Fruit fly (Drosophila melanogaster) whole organism: ENCODE measurements around the gene Eip75B.

Experiments
- CG8478 ChIP-seq: fragments of >200 bp; optimal IDR thresholded peaks from 2 replicates; lab custom pipeline; 2018; ENCODE audit warnings: inconsistent platforms
- Dll ChIP-seq: fragments of >200 bp; optimal IDR thresholded peaks from 2 replicates; lab custom pipeline; 2017
- EcR ChIP-seq, 2 experiments: fragments of >200 bp; optimal IDR thresholded peaks; 2 replicates each; lab custom pipeline; 2017; ENCODE audit warnings: missing biosample characterization in 2 of 2, missing genetic modification characterization in 2 of 2, missing genetic modification reagents in 2 of 2
- pan ChIP-seq: fragments of >200 bp; optimal IDR thresholded peaks from 2 replicates; lab custom pipeline; 2017
- psq ChIP-seq: fragments of >200 bp; optimal IDR thresholded peaks from 2 replicates; lab custom pipeline; 2017
- usp ChIP-seq: fragments of >200 bp; optimal IDR thresholded peaks from 2 replicates; lab custom pipeline; 2017; ENCODE audit warnings: missing biosample characterization, missing genetic modification characterization, mixed read lengths

Eip75B gene

DNA sequence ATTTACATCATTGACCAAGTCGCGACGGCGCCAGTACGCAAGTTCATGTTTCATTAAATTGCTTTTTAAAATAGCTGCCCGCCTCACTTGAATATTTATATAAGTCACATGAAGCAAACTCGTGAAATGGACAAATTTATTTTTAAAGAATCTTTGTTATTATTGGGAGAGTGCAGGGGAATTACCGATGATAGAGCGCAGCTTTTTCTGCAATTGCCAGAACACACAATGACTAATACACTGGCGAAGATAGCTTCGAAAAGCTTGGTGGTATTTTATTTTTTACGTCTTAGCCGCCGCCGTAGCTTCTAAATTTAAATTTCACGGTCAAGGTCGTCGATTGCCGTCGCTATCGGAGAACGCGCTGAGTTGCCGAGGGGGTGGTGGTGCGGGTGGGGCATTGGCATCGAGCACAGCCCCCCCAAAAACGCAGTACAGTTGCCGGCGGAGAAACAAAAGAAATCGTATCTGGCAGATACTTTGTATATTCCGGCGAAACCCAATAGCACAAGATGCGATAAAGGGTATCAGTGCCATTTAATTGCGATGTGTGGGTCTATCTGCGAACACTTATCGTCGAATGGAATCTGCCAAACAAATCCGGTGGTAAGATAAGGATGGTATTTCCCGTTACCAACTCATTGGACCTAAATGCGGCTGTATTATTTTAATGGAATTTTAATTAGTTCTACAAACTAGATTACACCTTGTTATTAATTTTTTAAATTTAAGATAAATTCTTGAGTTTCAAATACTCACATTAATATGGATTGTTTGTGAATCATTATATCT is 151.3 kb downstream of the Eip75B start:
- TF ChIP-seq usp (GFP tag; lab: Kevin White, UChicago) (no peak), Dll (lab: Kevin White, UChicago) (no peak), psq (lab: Kevin White, UChicago) (no peak), EcR (GFP tag; optimal IDR thresholded peaks at IDR 0.05; lab: Kevin White, UChicago) (peak in 1 of 2 experiments; percentile 39), pan (lab: Kevin White, UChicago) (no peak), CG8478 (no peak)

DNA sequence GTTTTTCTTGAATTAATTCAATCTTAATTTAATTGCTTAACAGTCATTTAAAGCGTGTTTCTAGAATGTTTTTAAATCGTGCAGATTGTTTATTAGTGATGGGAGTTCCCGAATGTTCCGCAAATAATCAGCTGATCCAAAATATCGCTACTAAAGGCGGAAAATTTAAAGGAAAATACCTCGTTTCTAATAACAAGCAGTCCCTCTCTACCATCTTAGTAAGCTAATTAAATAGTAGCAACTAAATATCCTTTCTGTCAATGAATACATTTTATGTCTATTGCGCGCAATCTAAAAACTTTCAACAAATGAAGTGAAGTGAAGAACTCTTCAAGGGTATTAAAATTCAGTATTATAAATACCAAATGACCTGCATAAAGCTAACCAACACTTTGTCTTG is 152.0 kb downstream of the Eip75B start, which contains the start of gene CG5290:
Gene CG5290, minus strand, starts transcription at position 118 of the 400 bp plus-strand sequence.
- TF ChIP-seq CG8478 (no peak), Dll (lab: Kevin White, UChicago) (no peak), usp (GFP tag; lab: Kevin White, UChicago) (no peak), pan (lab: Kevin White, UChicago) (no peak), EcR (GFP tag; optimal IDR thresholded peaks at IDR 0.05; lab: Kevin White, UChicago) (no peak), psq (lab: Kevin White, UChicago) (no peak)

DNA sequence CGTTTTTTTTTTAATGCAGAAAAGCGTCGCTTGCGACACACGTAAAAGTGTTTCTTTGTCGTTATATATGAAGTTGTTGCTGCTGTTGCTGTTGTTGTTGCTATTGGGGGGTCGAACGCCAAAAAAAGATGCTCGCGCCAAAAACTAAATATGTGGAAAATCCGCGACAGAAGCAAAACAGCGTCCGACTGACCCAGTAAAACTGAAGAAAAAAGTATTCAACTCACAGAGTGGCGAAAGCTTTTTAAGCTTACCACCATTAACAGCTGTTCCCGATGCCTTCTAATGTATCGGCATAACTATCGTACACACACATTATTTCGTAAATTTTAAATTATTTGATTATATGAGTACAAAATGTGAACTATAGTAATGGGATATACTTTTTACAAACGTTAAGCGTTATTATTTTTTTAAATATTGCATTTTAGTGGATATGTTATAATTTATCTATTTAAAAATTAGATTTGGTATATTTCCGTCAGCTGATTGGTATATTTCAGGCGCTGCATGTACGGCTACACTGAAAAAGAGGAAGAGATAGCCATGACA is 156.8 kb downstream of the Eip75B start, which contains the start of the genes Prestin and Wdr92:
Gene Prestin, minus strand, starts transcription at position 204 of the 552 bp plus-strand sequence.
Gene Wdr92, plus strand, starts transcription at position 535 of the 552 bp plus-strand sequence.
- TF ChIP-seq Dll (lab: Kevin White, UChicago) (no peak), CG8478 (no peak), pan (lab: Kevin White, UChicago) (no peak), EcR (GFP tag; optimal IDR thresholded peaks at IDR 0.05; lab: Kevin White, UChicago) (no peak), usp (GFP tag; lab: Kevin White, UChicago) (no peak), psq (lab: Kevin White, UChicago) (no peak)

DNA sequence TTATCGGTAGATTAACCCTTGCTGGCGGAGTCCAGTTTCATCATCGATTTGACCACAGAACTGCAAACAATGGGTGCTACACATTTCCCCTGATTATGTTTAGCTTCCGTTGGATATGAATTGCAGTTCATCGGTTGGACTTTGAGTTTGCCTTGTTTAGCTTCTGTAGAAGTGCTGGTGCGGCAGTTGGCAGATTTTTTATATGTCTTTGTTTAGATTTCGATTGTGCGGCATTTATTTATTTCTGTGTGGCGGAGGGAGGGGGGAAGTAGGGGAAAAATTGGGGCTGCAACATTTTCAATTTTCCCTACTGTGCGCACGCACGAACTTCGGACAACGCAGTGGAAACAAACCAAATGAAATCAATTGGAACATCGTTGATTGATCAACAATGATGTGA is 158.7 kb downstream of the Eip75B start:
- TF ChIP-seq usp (GFP tag; lab: Kevin White, UChicago), result no peak
- no peak for TF ChIP-seq psq (lab: Kevin White, UChicago)
- TF ChIP-seq Dll (lab: Kevin White, UChicago), result no peak
- TF ChIP-seq CG8478, result no peak
- no peak for TF ChIP-seq pan (lab: Kevin White, UChicago)
- no peak for TF ChIP-seq EcR (GFP tag; optimal IDR thresholded peaks at IDR 0.05; lab: Kevin White, UChicago)

DNA sequence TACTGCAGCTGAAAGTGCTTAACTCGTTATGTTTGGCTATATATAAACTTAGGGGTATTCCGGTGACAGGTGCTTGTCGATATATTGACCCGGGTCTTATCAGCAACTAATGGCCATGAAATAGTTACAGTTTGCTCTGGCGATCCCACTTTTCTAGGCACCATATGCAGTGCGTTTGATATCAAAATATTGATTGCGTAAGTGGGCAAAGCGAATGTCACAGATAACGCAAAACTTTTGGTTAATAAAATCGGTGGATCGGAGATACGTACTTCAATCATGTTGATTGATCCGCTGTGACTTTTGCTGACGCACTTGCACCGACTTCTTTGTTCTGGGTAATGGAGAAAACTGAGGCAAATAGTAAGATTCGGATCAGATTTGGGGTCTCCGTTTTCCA is 159.9 kb downstream of the Eip75B start:
- TF ChIP-seq pan (lab: Kevin White, UChicago), result no peak
- no peak for TF ChIP-seq CG8478
- TF ChIP-seq EcR (GFP tag; optimal IDR thresholded peaks at IDR 0.05; lab: Kevin White, UChicago), result no peak
- no peak for TF ChIP-seq psq (lab: Kevin White, UChicago)
- TF ChIP-seq usp (GFP tag; lab: Kevin White, UChicago), result no peak
- TF ChIP-seq Dll (lab: Kevin White, UChicago), result no peak

DNA sequence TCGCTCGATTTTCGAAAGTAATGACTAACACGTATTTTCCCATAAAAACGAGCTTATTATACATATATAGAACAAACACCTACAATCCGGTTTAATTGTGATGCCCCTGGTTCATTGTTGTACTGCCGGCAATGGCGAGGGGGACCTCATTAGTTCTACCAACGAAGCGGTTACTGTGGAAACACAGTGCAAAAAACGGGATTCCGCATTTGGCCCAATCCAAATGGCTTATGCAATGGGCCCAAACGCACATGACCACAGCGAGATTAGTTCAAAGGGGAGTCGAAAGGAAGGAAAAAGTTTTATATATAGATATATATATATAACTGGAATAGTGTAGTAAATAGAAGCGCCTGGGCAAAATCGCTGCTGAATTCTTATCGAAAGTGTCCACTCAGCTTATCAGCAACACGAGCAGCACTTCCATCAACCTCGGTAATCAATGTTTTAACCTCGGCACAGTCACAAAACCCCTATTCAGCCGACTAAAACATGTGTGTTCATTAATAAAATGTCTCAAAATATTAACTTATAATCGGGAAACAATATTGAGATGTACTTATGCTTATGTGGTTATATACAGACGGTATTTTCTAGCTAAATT is 160.6 kb downstream of the Eip75B start:
- TF ChIP-seq EcR (GFP tag; optimal IDR thresholded peaks at IDR 0.05; lab: Kevin White, UChicago) (no peak), psq (lab: Kevin White, UChicago) (no peak), usp (GFP tag; lab: Kevin White, UChicago) (no peak), pan (lab: Kevin White, UChicago) (no peak), CG8478 (no peak), Dll (lab: Kevin White, UChicago) (no peak)

DNA sequence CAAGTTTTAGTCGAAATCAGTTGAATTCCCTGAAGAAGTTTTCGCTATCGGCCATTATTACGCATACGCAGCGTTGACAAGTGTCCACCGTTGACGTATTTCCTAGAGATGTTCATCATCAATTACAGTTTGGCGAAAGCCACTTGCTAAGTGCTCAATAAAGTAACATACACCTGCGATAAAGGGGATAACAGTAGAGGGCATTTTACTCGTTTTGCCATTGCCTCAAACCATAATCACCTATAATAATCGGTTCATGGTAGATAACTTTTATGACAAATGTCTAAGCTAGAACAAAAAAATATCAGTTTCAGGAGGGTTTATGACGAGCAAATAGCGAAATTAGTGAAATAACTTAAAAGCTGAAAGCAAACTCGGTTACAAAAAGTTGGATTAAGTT is 161.9 kb downstream of the Eip75B start:
- no peak for TF ChIP-seq Dll (lab: Kevin White, UChicago)
- no peak for TF ChIP-seq EcR (GFP tag; optimal IDR thresholded peaks at IDR 0.05; lab: Kevin White, UChicago)
- no peak for TF ChIP-seq psq (lab: Kevin White, UChicago)
- TF ChIP-seq pan (lab: Kevin White, UChicago), result no peak
- no peak for TF ChIP-seq CG8478
- no peak for TF ChIP-seq usp (GFP tag; lab: Kevin White, UChicago)

DNA sequence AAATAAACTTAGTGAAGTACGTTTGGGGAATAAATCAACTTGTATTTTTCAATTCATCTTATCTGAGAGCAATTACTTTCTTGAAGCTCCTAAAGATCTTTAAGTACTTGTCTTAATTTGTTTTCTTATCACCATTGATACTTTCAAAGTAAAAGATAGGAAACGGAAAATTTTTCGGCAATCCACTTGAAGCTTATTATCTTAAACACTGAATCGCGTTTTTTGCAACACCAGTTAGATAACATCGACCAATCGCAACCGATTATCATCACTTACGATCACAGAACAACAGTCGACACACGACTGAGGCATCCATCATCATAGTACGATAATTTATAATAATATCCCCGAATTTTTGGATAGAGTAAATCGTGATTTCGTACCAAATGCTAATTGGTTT is 162.3 kb downstream of the Eip75B start:
- TF ChIP-seq Dll (lab: Kevin White, UChicago), result no peak
